Fruit fly (Drosophila melanogaster): Measurements from ENCODE around the gene esc.
A peak's percentile ranks its signal among the peaks of the same experiment; 100 is the strongest.

esc gene

DNA sequence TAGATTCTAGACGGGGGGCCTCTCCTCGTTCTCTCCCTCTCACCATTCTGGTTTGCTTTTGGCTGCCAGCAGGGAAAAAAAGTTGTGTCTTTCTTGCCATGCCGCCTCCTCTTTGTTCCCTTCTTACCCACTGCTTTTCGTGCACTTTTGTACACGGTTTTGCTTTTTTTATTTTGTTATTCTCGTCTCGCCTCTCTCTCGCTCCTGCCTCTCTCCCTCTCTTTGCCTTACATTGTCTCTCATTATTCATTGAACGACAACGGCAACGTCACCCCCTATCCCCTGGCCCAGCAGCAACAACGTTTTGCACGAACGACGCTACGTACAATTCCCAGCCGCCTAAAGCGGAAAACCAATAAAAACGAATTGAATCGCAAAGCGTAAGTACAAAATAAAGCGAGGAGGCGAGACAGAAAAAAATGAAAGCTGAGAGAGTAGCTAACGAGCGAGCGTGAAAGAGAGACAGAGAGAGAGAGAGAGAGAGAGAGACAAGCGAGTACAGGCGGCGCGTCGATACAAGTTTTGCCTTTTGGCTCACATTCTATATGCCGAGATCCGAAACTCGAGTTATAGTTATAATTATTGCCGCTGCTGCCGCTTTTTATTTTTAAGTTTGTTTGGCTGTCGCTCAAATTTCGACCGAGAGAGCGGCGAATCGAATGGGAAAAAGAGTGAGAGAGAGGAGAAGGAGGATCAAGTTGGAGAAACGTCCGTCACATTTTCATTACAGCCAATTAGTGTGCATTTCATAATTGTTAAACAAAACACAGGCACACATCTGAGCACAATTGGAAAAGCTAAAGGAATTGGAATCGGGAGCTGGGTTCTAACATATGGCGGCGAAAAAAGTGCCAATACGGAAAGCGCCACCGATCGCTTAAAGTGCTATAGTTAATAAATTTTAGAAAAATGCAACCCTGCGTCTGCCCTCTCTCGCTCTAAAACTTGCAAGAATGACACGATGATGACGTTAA, 22.2 kb downstream of the esc start:
- TF ChIP-seq CG8159 (tag; optimal IDR thresholded peaks at IDR 0.05) (peak; percentile 72), CG4496 (GFP tag; IDR thresholded peaks at IDR 0.05) (peak; percentile 92), CG12605 (GFP tag; IDR thresholded peaks at IDR 0.05) (peak; percentile 87), Snoo (tag; optimal IDR thresholded peaks at IDR 0.05) (peak; percentile 74), CG32121 (GFP tag; IDR thresholded peaks at IDR 0.05) (peak; percentile 89), fd96Ca (GFP tag; IDR thresholded peaks at IDR 0.05) (peak; percentile 83), CG8301 (tag; optimal IDR thresholded peaks at IDR 0.05) (peak; percentile 76), Pif1A (GFP tag; optimal IDR thresholded peaks at IDR 0.05) (peak; percentile 73), rn (GFP tag; IDR thresholded peaks at IDR 0.05) (peak; percentile 61), CG14655 (GFP tag; optimal IDR thresholded peaks at IDR 0.05) (peak; percentile 83), Ets98B (GFP tag; IDR thresholded peaks at IDR 0.05) (peak; percentile 83), D1 (tag; optimal IDR thresholded peaks at IDR 0.05) (no peak), CG9948 (tag; optimal IDR thresholded peaks at IDR 0.05) (peak; percentile 63), Pif1B (GFP tag; optimal IDR thresholded peaks at IDR 0.05) (peak; percentile 80), CG34367 (tag; optimal IDR thresholded peaks at IDR 0.05) (peak; percentile 78), CG10348 (GFP tag; IDR thresholded peaks at IDR 0.05) (no peak), gl (tag; optimal IDR thresholded peaks at IDR 0.05) (peak; percentile 91), CG13204 (GFP tag; optimal IDR thresholded peaks at IDR 0.05) (peak; percentile 93), EcR (GFP tag; optimal IDR thresholded peaks at IDR 0.05) (peak; percentile 82), CG17806 (tag; optimal IDR thresholded peaks at IDR 0.05) (peak; percentile 62), CG15710 (tag; optimal IDR thresholded peaks at IDR 0.05) (peak; percentile 76)

dm6 chr2L:11806022-11806700, 23.0 kb downstream of the esc start:
- TF ChIP-seq CG4496 (GFP tag; IDR thresholded peaks at IDR 0.05) (peak; percentile 54; the same call in 1 of the 3 replicates), CG8159 (tag; optimal IDR thresholded peaks at IDR 0.05) (no peak), fd96Ca (GFP tag; IDR thresholded peaks at IDR 0.05) (0 out of 3 replicates have a peak, but pooled peaks have one; percentile 46), CG12605 (GFP tag; IDR thresholded peaks at IDR 0.05) (peak; percentile 47; the same call in 1 of the 2 replicates), CG13204 (GFP tag; optimal IDR thresholded peaks at IDR 0.05) (no peak), CG32121 (GFP tag; IDR thresholded peaks at IDR 0.05) (no peak), EcR (GFP tag; optimal IDR thresholded peaks at IDR 0.05) (peak; percentile 24), gl (tag; optimal IDR thresholded peaks at IDR 0.05) (no peak)

dm6 chr2L:11804228-11805044, 24.8 kb downstream of the esc start:
- TF ChIP-seq Pif1A (GFP tag; optimal IDR thresholded peaks at IDR 0.05) (no peak), rn (GFP tag; IDR thresholded peaks at IDR 0.05) (no peak), CG4496 (GFP tag; IDR thresholded peaks at IDR 0.05) (peak; percentile 62; the same call in 2 of the 3 replicates), CG14655 (GFP tag; optimal IDR thresholded peaks at IDR 0.05) (peak; percentile 13), Pif1B (GFP tag; optimal IDR thresholded peaks at IDR 0.05) (peak; percentile 13), CG8159 (tag; optimal IDR thresholded peaks at IDR 0.05) (peak; percentile 2), CG32121 (GFP tag; IDR thresholded peaks at IDR 0.05) (0 out of 2 replicates have a peak, but pooled peaks have one; percentile 19), EcR (GFP tag; optimal IDR thresholded peaks at IDR 0.05) (no peak), CG12605 (GFP tag; IDR thresholded peaks at IDR 0.05) (no peak), fd96Ca (GFP tag; IDR thresholded peaks at IDR 0.05) (peak; percentile 22; the same call in 1 of the 3 replicates), CG13204 (GFP tag; optimal IDR thresholded peaks at IDR 0.05) (peak; percentile 52)

DNA sequence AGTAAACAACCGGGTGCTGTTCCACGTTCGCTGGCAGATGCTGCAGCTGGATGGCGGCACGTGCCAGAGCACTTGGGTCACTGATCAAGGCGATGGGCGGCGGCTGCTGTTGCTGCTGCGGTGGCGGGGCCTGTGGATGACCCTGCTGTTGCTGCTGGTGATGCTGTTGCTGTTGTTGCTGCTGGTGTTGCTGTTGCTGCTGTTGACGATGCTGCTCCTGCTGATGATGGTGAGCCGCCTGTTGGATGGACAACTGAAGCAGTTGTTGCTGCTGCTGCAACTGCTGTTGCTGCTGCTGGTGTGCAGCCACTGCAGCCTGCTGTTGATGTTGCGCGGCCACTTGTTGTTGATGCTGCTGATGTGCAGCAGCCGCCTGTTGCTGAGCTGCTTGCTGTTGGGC, 32.1 kb downstream of the esc start:
- TF ChIP-seq Pif1B (GFP tag; optimal IDR thresholded peaks at IDR 0.05) (no peak), CG10348 (GFP tag; IDR thresholded peaks at IDR 0.05) (no peak), D1 (tag; optimal IDR thresholded peaks at IDR 0.05) (no peak), Pif1A (GFP tag; optimal IDR thresholded peaks at IDR 0.05) (no peak), CG12605 (GFP tag; IDR thresholded peaks at IDR 0.05) (no peak), CG17806 (tag; optimal IDR thresholded peaks at IDR 0.05) (no peak), CG14655 (GFP tag; optimal IDR thresholded peaks at IDR 0.05) (no peak)

DNA sequence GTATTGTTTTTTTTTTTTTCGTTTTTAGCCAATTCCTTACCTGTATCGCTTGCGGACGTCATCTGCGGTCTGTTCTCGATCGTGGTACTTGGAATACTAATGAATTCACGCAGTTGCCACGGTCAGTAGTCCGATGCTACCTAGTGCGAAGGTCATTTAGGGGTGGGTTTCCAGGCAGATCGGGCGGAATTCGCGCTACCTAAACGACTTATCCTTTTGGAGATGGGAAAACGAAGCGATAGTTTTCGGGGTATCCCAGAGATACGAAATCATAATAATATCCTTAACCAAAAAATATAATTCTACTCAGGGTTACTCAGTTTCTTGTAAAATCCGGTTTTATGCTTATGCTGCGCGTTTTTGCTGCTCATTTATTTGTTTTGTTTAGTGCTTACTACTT, 35.2 kb downstream of the esc start, which contains the start of gene CG14937:
TSS of gene CG14937 (minus strand) at position 101 of the 400 bp plus-strand sequence.
- no peak for TF ChIP-seq Pif1A (GFP tag; optimal IDR thresholded peaks at IDR 0.05)
- no peak for TF ChIP-seq CG8301 (tag; optimal IDR thresholded peaks at IDR 0.05)
- no peak for TF ChIP-seq Snoo (tag; optimal IDR thresholded peaks at IDR 0.05)
- no peak for TF ChIP-seq CG17806 (tag; optimal IDR thresholded peaks at IDR 0.05)
- TF ChIP-seq CG4496 (GFP tag; IDR thresholded peaks at IDR 0.05), result no peak
- TF ChIP-seq CG8159 (tag; optimal IDR thresholded peaks at IDR 0.05), result no peak
- TF ChIP-seq D1 (tag; optimal IDR thresholded peaks at IDR 0.05), result no peak
- TF ChIP-seq CG12605 (GFP tag; IDR thresholded peaks at IDR 0.05), result no peak
- TF ChIP-seq CG9948 (tag; optimal IDR thresholded peaks at IDR 0.05), result no peak
- no peak for TF ChIP-seq CG15710 (tag; optimal IDR thresholded peaks at IDR 0.05)
- TF ChIP-seq CG14655 (GFP tag; optimal IDR thresholded peaks at IDR 0.05), result no peak
